Worm (Caenorhabditis elegans) whole organism, L1 larva: ENCODE results near the gene nhr-31.
A peak's percentile ranks its signal among the peaks of the same experiment; 100 is the strongest.

ENCODE experiments used
- C04F5.9 ChIP-seq: sonication (generic microtip); optimal IDR thresholded peaks from 2 replicates; lab custom pipeline; 2016; ENCODE audit warnings: missing genetic modification characterization, missing compliant biosample characterization
- C16A3.4 ChIP-seq: fragments of 150-350 bp; optimal IDR thresholded peaks from 2 replicates; lab custom pipeline; 2014; ENCODE audit warnings: missing biosample characterization, missing genetic modification characterization
- C34B4.2 ChIP-seq: sonication (generic microtip); optimal IDR thresholded peaks from 2 replicates; lab custom pipeline; 2017; ENCODE audit warnings: mild to moderate bottlenecking, missing genetic modification characterization, missing compliant biosample characterization
- Y116A8C.19 ChIP-seq: sonication (generic microtip); optimal IDR thresholded peaks from 2 replicates; lab custom pipeline; 2016; ENCODE audit warnings: missing compliant biosample characterization, missing genetic modification characterization, borderline replicate concordance
- aha-1 ChIP-seq: fragments of 150-350 bp; optimal IDR thresholded peaks from 2 replicates; lab custom pipeline; 2014; ENCODE audit warnings: missing biosample characterization, missing genetic modification characterization
- blmp-1 ChIP-seq: fragments of 150-350 bp; optimal IDR thresholded peaks from 2 replicates; lab custom pipeline; 2014; ENCODE audit warnings: missing biosample characterization, missing genetic modification characterization
- ceh-63 ChIP-seq: fragments of 200-800 bp; sonication (Bioruptor generic); optimal IDR thresholded peaks from 2 replicates; lab custom pipeline; 2018; ENCODE audit warnings: mild to moderate bottlenecking, missing genetic modification characterization, missing compliant biosample characterization
- ceh-8 ChIP-seq: fragments of 200-800 bp; sonication (Bioruptor generic); optimal IDR thresholded peaks from 2 replicates; lab custom pipeline; 2018; ENCODE audit warnings: mild to moderate bottlenecking, missing genetic modification characterization, moderate library complexity, missing compliant biosample characterization
- ces-1 ChIP-seq: fragments of 150-350 bp; optimal IDR thresholded peaks from 2 replicates; lab custom pipeline; 2014; ENCODE audit warnings: missing biosample characterization, missing genetic modification reagents, missing genetic modification characterization
- dpl-1 ChIP-seq, 3 experiments: fragments of 150-350 bp in 2 of 3; sonication (generic microtip) in 1 of 3; optimal IDR thresholded peaks; 2 replicates each; lab custom pipeline; 2014 to 2017; ENCODE audit warnings: missing biosample characterization in 3 of 3, missing genetic modification characterization in 3 of 3, missing genetic modification reagents in 3 of 3
- dsc-1 ChIP-seq: sonication (generic microtip); optimal IDR thresholded peaks from 2 replicates; lab custom pipeline; 2016; ENCODE audit warnings: mild to moderate bottlenecking, missing genetic modification characterization, missing compliant biosample characterization
- egl-13 ChIP-seq: sonication (generic microtip); optimal IDR thresholded peaks from 2 replicates; lab custom pipeline; 2016; ENCODE audit warnings: missing genotype, missing genetic modification reagents, missing genetic modification characterization, missing compliant biosample characterization
- egl-27 ChIP-seq, 2 experiments: fragments of 150-350 bp in 1 of 2; sonication (generic microtip); optimal IDR thresholded peaks; 3 replicates each; lab custom pipeline; 2017 to 2018; ENCODE audit warnings: missing biosample characterization in 2 of 2, missing genetic modification characterization in 2 of 2, missing genetic modification reagents in 2 of 2
- elt-3 ChIP-seq, 6 experiments: fragments of 150-350 bp in 1 of 6; sonication (generic microtip); optimal IDR thresholded peaks; 2 replicates each; lab custom pipeline; 2017 to 2018; ENCODE audit warnings: missing biosample characterization in 6 of 6, missing genetic modification characterization in 6 of 6, inconsistent platforms in 1 of 6
- fkh-10 ChIP-seq: sonication (generic microtip); optimal IDR thresholded peaks from 2 replicates; lab custom pipeline; 2017; ENCODE audit warnings: missing biosample characterization, missing genetic modification reagents, missing genetic modification characterization
- fkh-4 ChIP-seq: sonication (generic microtip); optimal IDR thresholded peaks from 2 replicates; lab custom pipeline; 2016; ENCODE audit warnings: missing compliant biosample characterization, missing genetic modification characterization, borderline replicate concordance
- fkh-8 ChIP-seq: sonication (generic microtip); optimal IDR thresholded peaks from 2 replicates; lab custom pipeline; 2016; ENCODE audit warnings: mild to moderate bottlenecking, missing genetic modification characterization, missing compliant biosample characterization
- fos-1 ChIP-seq: fragments of 150-350 bp; optimal IDR thresholded peaks from 2 replicates; lab custom pipeline; 2014; ENCODE audit warnings: missing biosample characterization, missing genetic modification characterization
- grh-1 ChIP-seq: fragments of 200-800 bp; sonication (Bioruptor generic); IDR thresholded peaks from 2 replicates; pipeline ENCODE4 v1.3.6; 2022; ENCODE audit warnings: missing genetic modification reagents, missing genetic modification characterization, missing compliant biosample characterization
- hlh-17 ChIP-seq: fragments of 200-800 bp; sonication (Bioruptor generic); optimal IDR thresholded peaks from 2 replicates; lab custom pipeline; 2018; ENCODE audit warnings: missing genetic modification characterization, mild to moderate bottlenecking, missing compliant biosample characterization, moderate library complexity, borderline replicate concordance
- hpl-2 ChIP-seq: fragments of 150-350 bp; optimal IDR thresholded peaks from 2 replicates; lab custom pipeline; 2014; ENCODE audit warnings: missing biosample characterization, missing genetic modification reagents, missing genetic modification characterization
- jun-1 ChIP-seq: fragments of 150-350 bp; optimal IDR thresholded peaks from 2 replicates; lab custom pipeline; 2014; ENCODE audit warnings: missing biosample characterization, missing genetic modification reagents, missing genetic modification characterization
- lin-15B ChIP-seq: fragments of 150-350 bp; sonication (generic microtip); optimal IDR thresholded peaks from 3 replicates; lab custom pipeline; 2014; ENCODE audit warnings: missing biosample characterization, missing genetic modification characterization
- lin-35 ChIP-seq, 2 experiments: fragments of 150-350 bp; optimal IDR thresholded peaks; 2 replicates each; lab custom pipeline; 2014; ENCODE audit warnings: missing biosample characterization in 2 of 2, missing genetic modification characterization in 2 of 2, missing genetic modification reagents in 2 of 2
- lir-3 ChIP-seq: sonication (generic microtip); optimal IDR thresholded peaks from 2 replicates; lab custom pipeline; 2016; ENCODE audit warnings: mild to moderate bottlenecking, missing genetic modification characterization, moderate library complexity, missing compliant biosample characterization; ENCODE audit not compliant: poor library complexity
- lsy-2 ChIP-seq, 2 experiments: fragments of 150-350 bp; optimal IDR thresholded peaks; 2 replicates each; lab custom pipeline; 2014; ENCODE audit warnings: missing biosample characterization in 2 of 2, missing genetic modification characterization in 2 of 2
- mdl-1 ChIP-seq, 2 experiments: fragments of 150-350 bp; optimal IDR thresholded peaks; 2 replicates each; lab custom pipeline; 2014 to 2017; ENCODE audit warnings: missing biosample characterization in 2 of 2, missing genetic modification characterization in 2 of 2, inconsistent platforms in 1 of 2
- mef-2 ChIP-seq: fragments of 150-350 bp; optimal IDR thresholded peaks from 2 replicates; lab custom pipeline; 2014; ENCODE audit warnings: missing biosample characterization, missing genetic modification characterization
- nhr-11 ChIP-seq: fragments of 150-350 bp; optimal IDR thresholded peaks from 2 replicates; lab custom pipeline; 2014; ENCODE audit warnings: missing biosample characterization, missing genetic modification characterization
- nhr-12 ChIP-seq: sonication (generic microtip); optimal IDR thresholded peaks from 2 replicates; lab custom pipeline; 2017; ENCODE audit warnings: missing biosample characterization, missing genetic modification characterization
- nhr-19 ChIP-seq: fragments of 200-800 bp; sonication (Bioruptor generic); conservative IDR thresholded peaks from 2 replicates; pipeline ENCODE4 v1.3.6; 2022; ENCODE audit warnings: missing genetic modification characterization, missing compliant biosample characterization
- nhr-237 ChIP-seq: fragments of 150-350 bp; optimal IDR thresholded peaks from 2 replicates; lab custom pipeline; 2014; ENCODE audit warnings: missing biosample characterization, missing genetic modification characterization
- nhr-28 ChIP-seq: fragments of 150-350 bp; optimal IDR thresholded peaks from 2 replicates; lab custom pipeline; 2014; ENCODE audit warnings: missing biosample characterization, missing genetic modification characterization
- nhr-71 ChIP-seq: sonication (generic microtip); optimal IDR thresholded peaks from 2 replicates; lab custom pipeline; 2016; ENCODE audit warnings: mild to moderate bottlenecking, missing genetic modification characterization, moderate library complexity, missing compliant biosample characterization
- nhr-76 ChIP-seq: sonication (generic microtip); optimal IDR thresholded peaks from 2 replicates; lab custom pipeline; 2017; ENCODE audit warnings: missing biosample characterization, missing genetic modification characterization
- nhr-84 ChIP-seq: sonication (generic microtip); optimal IDR thresholded peaks from 2 replicates; lab custom pipeline; 2017; ENCODE audit warnings: missing biosample characterization, missing genetic modification characterization
- nhr-85 ChIP-seq: sonication (generic microtip); peaks from one replicate; lab custom pipeline; 2016; ENCODE audit warnings: missing genetic modification characterization, inconsistent platforms, missing compliant biosample characterization
- pqm-1 ChIP-seq: sonication (generic microtip); optimal IDR thresholded peaks from 3 replicates; lab custom pipeline; 2017; ENCODE audit warnings: missing biosample characterization, missing genetic modification characterization
- snpc-4 ChIP-seq: fragments of 150-350 bp; optimal IDR thresholded peaks from 2 replicates; lab custom pipeline; 2014; ENCODE audit warnings: missing biosample characterization, missing genetic modification characterization
- sox-4 ChIP-seq: sonication (generic microtip); optimal IDR thresholded peaks from 2 replicates; lab custom pipeline; 2016; ENCODE audit warnings: missing genetic modification characterization, missing compliant biosample characterization
- sup-37 ChIP-seq: fragments of 200-800 bp; sonication (Bioruptor generic); optimal IDR thresholded peaks from 2 replicates; lab custom pipeline; 2018; ENCODE audit warnings: mild to moderate bottlenecking, missing genetic modification characterization, missing compliant biosample characterization
- swsn-7 ChIP-seq: sonication (generic microtip); optimal IDR thresholded peaks from 2 replicates; lab custom pipeline; 2016; ENCODE audit warnings: missing genetic modification characterization, missing compliant biosample characterization
- tbx-2 ChIP-seq: sonication (generic microtip); optimal IDR thresholded peaks from 2 replicates; lab custom pipeline; 2016; ENCODE audit warnings: missing genetic modification characterization, missing compliant biosample characterization
- tlp-1 ChIP-seq: fragments of 150-350 bp; optimal IDR thresholded peaks from 2 replicates; lab custom pipeline; 2014; ENCODE audit warnings: missing biosample characterization, missing genetic modification characterization
- unc-30 ChIP-seq: sonication (generic microtip); optimal IDR thresholded peaks from 2 replicates; lab custom pipeline; 2017; ENCODE audit warnings: missing biosample characterization, missing genetic modification characterization
- unc-62 ChIP-seq: fragments of 150-350 bp; optimal IDR thresholded peaks from 2 replicates; lab custom pipeline; 2014; ENCODE audit warnings: missing biosample characterization, missing genetic modification reagents, missing genetic modification characterization
- vab-15 ChIP-seq: sonication (generic microtip); optimal IDR thresholded peaks from 2 replicates; lab custom pipeline; 2017; ENCODE audit warnings: missing genotype, mild to moderate bottlenecking, missing genetic modification characterization, missing compliant biosample characterization
- zip-4 ChIP-seq: fragments of 200-800 bp; sonication (Bioruptor generic); optimal IDR thresholded peaks from 2 replicates; lab custom pipeline; 2018; ENCODE audit warnings: mild to moderate bottlenecking, missing genetic modification characterization, moderate library complexity, missing compliant biosample characterization
- ztf-11 ChIP-seq, 2 experiments: sonication (generic microtip); optimal IDR thresholded peaks; 2 replicates each; lab custom pipeline; 2016 to 2017; ENCODE audit warnings: missing genetic modification characterization in 2 of 2, missing biosample characterization in 1 of 2, missing compliant biosample characterization in 1 of 2
- ztf-4 ChIP-seq: fragments of 150-350 bp; optimal IDR thresholded peaks from 2 replicates; lab custom pipeline; 2014; ENCODE audit warnings: missing biosample characterization, missing genetic modification characterization

nhr-31 gene

DNA sequence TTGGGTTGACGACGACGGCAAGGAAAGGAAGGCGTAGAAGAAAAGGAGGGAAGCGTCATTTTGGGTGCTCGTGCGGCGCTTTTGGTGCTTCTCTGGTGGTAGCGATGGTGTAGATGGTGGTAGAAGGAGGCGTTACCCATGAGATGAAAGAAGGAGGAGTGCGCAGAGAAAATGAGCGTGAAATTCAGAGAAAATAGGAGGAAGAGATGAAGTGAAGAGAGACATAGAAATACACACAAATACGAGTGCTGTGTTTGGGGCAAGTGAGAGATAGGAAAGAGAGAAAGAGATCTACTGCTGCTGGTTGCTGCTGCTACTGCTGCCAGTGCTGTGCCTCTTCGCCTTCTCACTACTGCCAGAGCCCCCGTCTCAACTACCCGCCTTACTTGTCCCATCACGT, 37.3 kb upstream of the nhr-31 start (continued):
- TF ChIP-seq grh-1 (no peak), blmp-1 (tag; lab: Kevin White, UChicago) (no peak), nhr-237 (tag; lab: Kevin White, UChicago) (no peak), pqm-1 (no peak), hlh-17 (no peak), tlp-1 (tag; lab: Kevin White, UChicago) (no peak), jun-1 (tag; lab: Kevin White, UChicago) (peak; percentile 7), dpl-1 (GFP tag; optimal IDR thresholded peaks at IDR 0.05; lab: Kevin White, UChicago) (no peak), sox-4 (tag; lab: Kevin White, UChicago) (no peak), fkh-8 (tag; lab: Kevin White, UChicago) (peak; percentile 70), nhr-84 (no peak), nhr-12 (tag; lab: Kevin White, UChicago) (no peak), Y116A8C.19 (no peak), snpc-4 (no peak), nhr-71 (tag; lab: Kevin White, UChicago) (peak; percentile 56), aha-1 (tag; lab: Kevin White, UChicago) (no peak), lir-3 (tag; lab: Kevin White, UChicago) (peak; percentile 14), nhr-28 (tag; lab: Kevin White, UChicago) (no peak), swsn-7 (tag; lab: Kevin White, UChicago) (peak; percentile 50), fkh-4 (no peak), zip-4 (GFP tag; lab: Kevin White, UChicago) (no peak), nhr-19 (GFP tag; lab: Robert Waterston, UW) (no peak), dsc-1 (tag; lab: Kevin White, UChicago) (peak; percentile 31), ces-1 (GFP tag; lab: Kevin White, UChicago) (no peak), lsy-2 (tag; optimal IDR thresholded peaks at IDR 0.05; lab: Kevin White, UChicago) (peak in 1 of 2 experiments; percentile 63), ceh-8 (no peak), lin-15B (tag; lab: Kevin White, UChicago) (no peak), mdl-1 (tag; optimal IDR thresholded peaks at IDR 0.05; lab: Kevin White, UChicago) (no peak), mef-2 (tag; lab: Kevin White, UChicago) (no peak), fkh-10 (GFP tag; lab: Kevin White, UChicago) (no peak), C04F5.9 (tag; lab: Kevin White, UChicago) (no peak), nhr-85 (tag; lab: Kevin White, UChicago) (no peak), fos-1 (no peak), C34B4.2 (tag; lab: Kevin White, UChicago) (no peak), ztf-11 (tag; optimal IDR thresholded peaks at IDR 0.05; lab: Kevin White, UChicago) (peak in 1 of 2 experiments; percentile 13), unc-30 (tag; lab: Kevin White, UChicago) (no peak), C16A3.4 (tag; lab: Kevin White, UChicago) (no peak), egl-13 (no peak), hpl-2 (GFP tag; lab: Kevin White, UChicago) (no peak), vab-15 (tag; lab: Kevin White, UChicago) (no peak), unc-62 (no peak), elt-3 (tag; optimal IDR thresholded peaks at IDR 0.05; lab: Kevin White, UChicago) (no peak), tbx-2 (peak; percentile 51), nhr-76 (tag; lab: Kevin White, UChicago) (no peak), ceh-63 (GFP tag; lab: Kevin White, UChicago) (no peak), sup-37 (GFP tag; lab: Kevin White, UChicago) (no peak), egl-27 (tag; optimal IDR thresholded peaks at IDR 0.05; lab: Kevin White, UChicago) (no peak), nhr-11 (no peak), ztf-4 (tag; lab: Kevin White, UChicago) (no peak), lin-35 (GFP tag; optimal IDR thresholded peaks at IDR 0.05; lab: Kevin White, UChicago) (peak in 1 of 2 experiments; percentile 7)
